Fruit fly (Drosophila melanogaster) whole organism, embryonic: ENCODE results near the gene Gclc.
A peak's percentile ranks its signal among the peaks of the same experiment; 100 is the strongest.

Experiments used
- B-H2 ChIP-seq: fragments of 200-800 bp; sonication (Bioruptor generic); optimal IDR thresholded peaks from 2 replicates; lab custom pipeline; 2018; ENCODE audit warnings: missing biosample characterization, mild to moderate bottlenecking, missing genetic modification characterization
- BEAF-32 ChIP-seq: fragments of 200-800 bp; sonication (Bioruptor generic); optimal IDR thresholded peaks from 3 replicates; lab custom pipeline; 2017; ENCODE audit warnings: missing biosample characterization, missing genetic modification characterization, mild to moderate bottlenecking, moderate library complexity, missing genetic modification reagents
- Bdp1 ChIP-seq: fragments of 200-800 bp; sonication (Bioruptor generic); optimal IDR thresholded peaks from 3 replicates; lab custom pipeline; 2016; ENCODE audit warnings: missing biosample characterization, missing genetic modification characterization
- C15 ChIP-seq: fragments of 200-800 bp; sonication (Bioruptor generic); IDR thresholded peaks from 3 replicates; pipeline ENCODE4 v1.3.6; 2022; ENCODE audit warnings: missing biosample characterization, missing genetic modification characterization
- CG10321 ChIP-seq: fragments of 200-800 bp; sonication (Bioruptor generic); IDR thresholded peaks from 2 replicates; pipeline ENCODE4 v1.3.6; 2022; ENCODE audit warnings: missing biosample characterization, missing genetic modification characterization
- CG11695 ChIP-seq: fragments of 200-800 bp; sonication (Bioruptor generic); IDR thresholded peaks from 3 replicates; pipeline ENCODE4 v1.3.6; 2022; ENCODE audit warnings: missing biosample characterization, missing genetic modification characterization
- CG12236 ChIP-seq: fragments of 200-800 bp; sonication (Bioruptor generic); optimal IDR thresholded peaks from 2 replicates; lab custom pipeline; 2016; ENCODE audit warnings: missing biosample characterization, missing genetic modification characterization
- CG1233 ChIP-seq: fragments of 200-800 bp; sonication (Bioruptor generic); optimal IDR thresholded peaks from 4 replicates; lab custom pipeline; 2018; ENCODE audit warnings: missing biosample characterization, mild to moderate bottlenecking, missing genetic modification characterization
- CG12942 ChIP-seq: fragments of 200-800 bp; sonication (Bioruptor generic); optimal IDR thresholded peaks from 3 replicates; lab custom pipeline; 2016; ENCODE audit warnings: missing biosample characterization, missing genetic modification characterization
- CG13287 ChIP-seq: fragments of 200-800 bp; sonication (Bioruptor generic); IDR thresholded peaks from 2 replicates; pipeline ENCODE4 v1.3.6; 2022; ENCODE audit warnings: missing biosample characterization, missing genetic modification characterization; ENCODE audit not compliant: partially characterized antibody
- CG13296 ChIP-seq: fragments of 200-800 bp; sonication (Bioruptor generic); optimal IDR thresholded peaks from 3 replicates; lab custom pipeline; 2018; ENCODE audit warnings: missing biosample characterization, mild to moderate bottlenecking, missing genetic modification characterization
- CG13624 ChIP-seq: fragments of 200-800 bp; sonication (Bioruptor generic); optimal IDR thresholded peaks from 2 replicates; lab custom pipeline; 2016; ENCODE audit warnings: missing biosample characterization, missing genetic modification characterization
- CG14710 ChIP-seq: fragments of 200-800 bp; sonication (Bioruptor generic); optimal IDR thresholded peaks from 3 replicates; lab custom pipeline; 2019; ENCODE audit warnings: missing biosample characterization, mild to moderate bottlenecking, missing genetic modification characterization, moderate library complexity
- CG15601 ChIP-seq: fragments of 200-800 bp; sonication (Bioruptor generic); optimal IDR thresholded peaks from 3 replicates; lab custom pipeline; 2019; ENCODE audit warnings: missing biosample characterization, mild to moderate bottlenecking, missing genetic modification characterization, moderate library complexity
- CG1603 ChIP-seq: fragments of 200-800 bp; sonication (Bioruptor generic); optimal IDR thresholded peaks from 2 replicates; lab custom pipeline; 2019; ENCODE audit warnings: missing biosample characterization, mild to moderate bottlenecking, missing genetic modification characterization, moderate library complexity
- CG31388 ChIP-seq: fragments of 200-800 bp; sonication (Bioruptor generic); optimal IDR thresholded peaks from 2 replicates; lab custom pipeline; 2016; ENCODE audit warnings: missing biosample characterization, missing genetic modification characterization
- CG3163 ChIP-seq: fragments of 200-800 bp; sonication (Bioruptor generic); optimal IDR thresholded peaks from 3 replicates; lab custom pipeline; 2016; ENCODE audit warnings: missing biosample characterization, missing genetic modification characterization
- CG34422 ChIP-seq: fragments of 200-800 bp; sonication (Bioruptor generic); IDR thresholded peaks from 3 replicates; pipeline ENCODE4 v1.3.6; 2022; ENCODE audit warnings: missing biosample characterization, missing genetic modification characterization
- CG42726 ChIP-seq: fragments of 200-800 bp; sonication (Bioruptor generic); IDR thresholded peaks from 2 replicates; pipeline ENCODE4 v1.3.6; 2022; ENCODE audit warnings: missing biosample characterization, missing genetic modification characterization; ENCODE audit not compliant: partially characterized antibody
- CG7745 ChIP-seq: fragments of 200-800 bp; sonication (Bioruptor generic); optimal IDR thresholded peaks from 2 replicates; lab custom pipeline; 2018; ENCODE audit warnings: missing biosample characterization, mild to moderate bottlenecking, missing genetic modification characterization, moderate library complexity
- CG8290 ChIP-seq, 3 experiments: fragments of 200-800 bp; sonication (Bioruptor generic); optimal IDR thresholded peaks; 2 replicates each; lab custom pipeline; 2016 to 2019; ENCODE audit warnings: missing biosample characterization in 3 of 3, missing genetic modification characterization in 3 of 3, mild to moderate bottlenecking in 2 of 3, moderate library complexity in 1 of 3
- CG8924 ChIP-seq: fragments of 200-800 bp; optimal IDR thresholded peaks from 3 replicates; lab custom pipeline; 2019; ENCODE audit warnings: missing biosample characterization, mild to moderate bottlenecking, missing genetic modification characterization, moderate library complexity
- CG9727 ChIP-seq: fragments of 200-800 bp; sonication (Bioruptor generic); optimal IDR thresholded peaks from 3 replicates; lab custom pipeline; 2017; ENCODE audit warnings: missing biosample characterization, mild to moderate bottlenecking, missing genetic modification characterization
- CG9932 ChIP-seq: fragments of 200-800 bp; sonication (Bioruptor generic); IDR thresholded peaks from 2 replicates; pipeline ENCODE4 v1.3.6; 2022; ENCODE audit warnings: missing biosample characterization, missing genetic modification characterization
- Hr51 ChIP-seq, 2 experiments: fragments of 200-800 bp; sonication (Bioruptor generic); optimal IDR thresholded peaks; 2 replicates in 1 of 2; 3 replicates in 1 of 2; lab custom pipeline; 2016 to 2018; ENCODE audit warnings: missing biosample characterization in 2 of 2, missing genetic modification characterization in 2 of 2, mild to moderate bottlenecking in 1 of 2, moderate library complexity in 1 of 2
- MBD-R2 ChIP-seq: fragments of 200-800 bp; sonication (Bioruptor generic); IDR thresholded peaks from 2 replicates; pipeline ENCODE4 v1.3.6; 2022; ENCODE audit warnings: missing biosample characterization, missing genetic modification characterization
- MESR4 ChIP-seq: fragments of 200-800 bp; sonication (Bioruptor generic); optimal IDR thresholded peaks from 2 replicates; lab custom pipeline; 2018; ENCODE audit warnings: missing biosample characterization, mild to moderate bottlenecking, missing genetic modification characterization, moderate library complexity
- PHDP ChIP-seq: fragments of 200-800 bp; sonication (Bioruptor generic); optimal IDR thresholded peaks from 3 replicates; lab custom pipeline; 2018; ENCODE audit warnings: missing biosample characterization, mild to moderate bottlenecking, missing genetic modification characterization, moderate library complexity
- Spps ChIP-seq: fragments of 200-800 bp; sonication (Bioruptor generic); optimal IDR thresholded peaks from 2 replicates; lab custom pipeline; 2018; ENCODE audit warnings: missing biosample characterization, mild to moderate bottlenecking, missing genetic modification characterization
- Sry-δ ChIP-seq: fragments of 200-800 bp; sonication (Bioruptor generic); optimal IDR thresholded peaks from 2 replicates; lab custom pipeline; 2016; ENCODE audit warnings: missing biosample characterization, missing genetic modification characterization
- Vsx1 ChIP-seq: fragments of 200-800 bp; sonication (Bioruptor generic); optimal IDR thresholded peaks from 2 replicates; lab custom pipeline; 2017; ENCODE audit warnings: missing biosample characterization, mild to moderate bottlenecking, missing genetic modification characterization, missing genetic modification reagents
- ap ChIP-seq: fragments of 200-800 bp; sonication (Bioruptor generic); IDR thresholded peaks from 2 replicates; pipeline ENCODE4 v1.3.6; 2022; ENCODE audit warnings: missing biosample characterization, missing genetic modification characterization
- ase ChIP-seq: fragments of 200-800 bp; sonication (Bioruptor generic); IDR thresholded peaks from 3 replicates; pipeline ENCODE4 v1.3.6; 2022; ENCODE audit warnings: missing biosample characterization, missing genetic modification characterization
- bigmax ChIP-seq: fragments of 200-800 bp; sonication (Bioruptor generic); optimal IDR thresholded peaks from 2 replicates; lab custom pipeline; 2018; ENCODE audit warnings: missing biosample characterization, mild to moderate bottlenecking, missing genetic modification characterization
- br ChIP-seq: fragments of >200 bp; optimal IDR thresholded peaks from 2 replicates; lab custom pipeline; 2017
- crp ChIP-seq, 2 experiments: fragments of 200-800 bp; sonication (Bioruptor generic); optimal IDR thresholded peaks; 2 replicates in 1 of 2; 3 replicates in 1 of 2; lab custom pipeline; 2017; ENCODE audit warnings: missing biosample characterization in 2 of 2, missing genetic modification characterization in 2 of 2, mild to moderate bottlenecking in 1 of 2, moderate library complexity in 1 of 2
- cwo ChIP-seq: fragments of 200-800 bp; sonication (Bioruptor generic); optimal IDR thresholded peaks from 3 replicates; lab custom pipeline; 2017; ENCODE audit warnings: missing biosample characterization, missing genetic modification characterization, mild to moderate bottlenecking, moderate library complexity, missing genetic modification reagents
- gcm ChIP-seq: fragments of 200-800 bp; sonication (Bioruptor generic); optimal IDR thresholded peaks from 2 replicates; lab custom pipeline; 2019; ENCODE audit warnings: missing biosample characterization, mild to moderate bottlenecking, missing genetic modification characterization, moderate library complexity
- gfzf ChIP-seq: fragments of 200-800 bp; sonication (Bioruptor generic); optimal IDR thresholded peaks from 2 replicates; lab custom pipeline; 2016; ENCODE audit warnings: missing biosample characterization, mild to moderate bottlenecking, missing genetic modification characterization, moderate library complexity
- gsb-n ChIP-seq: fragments of 200-800 bp; sonication (Bioruptor generic); optimal IDR thresholded peaks from 3 replicates; lab custom pipeline; 2018; ENCODE audit warnings: missing biosample characterization, mild to moderate bottlenecking, missing genetic modification characterization
- h ChIP-seq: fragments of >200 bp; optimal IDR thresholded peaks from 2 replicates; lab custom pipeline; 2017
- kah ChIP-seq: fragments of 200-800 bp; sonication (Bioruptor generic); optimal IDR thresholded peaks from 2 replicates; lab custom pipeline; 2018; ENCODE audit warnings: missing biosample characterization, mild to moderate bottlenecking, missing genetic modification characterization
- lbe ChIP-seq: fragments of 200-800 bp; sonication (Bioruptor generic); optimal IDR thresholded peaks from 2 replicates; lab custom pipeline; 2016; ENCODE audit warnings: missing biosample characterization, mild to moderate bottlenecking, missing genetic modification characterization
- nmo ChIP-seq: fragments of 200-800 bp; sonication (Bioruptor generic); optimal IDR thresholded peaks from 2 replicates; lab custom pipeline; 2018; ENCODE audit warnings: missing biosample characterization, mild to moderate bottlenecking, missing genetic modification characterization, moderate library complexity
- onecut ChIP-seq: fragments of 200-800 bp; sonication (Bioruptor generic); IDR thresholded peaks from 2 replicates; pipeline ENCODE4 v1.3.6; 2022; ENCODE audit warnings: missing biosample characterization, missing genetic modification characterization
- phol ChIP-seq: fragments of 200-800 bp; sonication (Bioruptor generic); optimal IDR thresholded peaks from 3 replicates; lab custom pipeline; 2018; ENCODE audit warnings: missing biosample characterization, mild to moderate bottlenecking, missing genetic modification characterization, moderate library complexity
- rib ChIP-seq: fragments of 200-800 bp; sonication (Bioruptor generic); IDR thresholded peaks from 2 replicates; pipeline ENCODE4 v1.3.6; 2022; ENCODE audit warnings: missing biosample characterization, missing genetic modification characterization
- seq ChIP-seq: fragments of 200-800 bp; sonication (Bioruptor generic); IDR thresholded peaks from 2 replicates; pipeline ENCODE4 v1.3.6; 2022; ENCODE audit warnings: missing biosample characterization, missing genetic modification characterization
- slou ChIP-seq: fragments of 200-800 bp; sonication (Bioruptor generic); optimal IDR thresholded peaks from 3 replicates; lab custom pipeline; 2016; ENCODE audit warnings: missing biosample characterization, missing genetic modification characterization
- stwl ChIP-seq: fragments of 200-800 bp; sonication (Bioruptor generic); optimal IDR thresholded peaks from 3 replicates; lab custom pipeline; 2018; ENCODE audit warnings: missing biosample characterization, mild to moderate bottlenecking, missing genetic modification characterization, moderate library complexity
- tup ChIP-seq: fragments of 200-800 bp; sonication (Bioruptor generic); optimal IDR thresholded peaks from 2 replicates; lab custom pipeline; 2016; ENCODE audit warnings: missing biosample characterization, mild to moderate bottlenecking, missing genetic modification characterization, moderate library complexity

Gclc gene

DNA sequence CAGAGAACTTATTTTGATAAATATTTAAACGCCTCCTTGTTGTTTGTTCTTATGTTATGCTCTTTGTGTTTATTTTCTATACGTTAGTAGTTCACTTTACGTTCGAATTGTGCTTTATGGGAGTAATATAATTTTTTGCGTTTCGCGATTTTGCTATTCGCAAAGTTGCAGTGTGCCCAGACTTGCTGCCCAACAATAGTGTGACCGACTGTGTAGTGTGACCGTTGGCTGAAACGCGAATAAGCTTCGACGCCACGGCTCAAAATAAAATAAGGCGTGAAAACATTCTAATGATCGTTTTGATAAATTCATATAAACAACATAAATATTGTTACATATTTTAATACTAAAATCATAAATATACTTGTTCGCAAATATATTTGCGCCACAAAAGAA lies 26.1 kb upstream of the Gclc start, which contains the start of gene Smox (continued):
- no peak for TF ChIP-seq Spps (tag; lab: Kevin White, UChicago)
- no peak for TF ChIP-seq br (lab: Kevin White, UChicago)
- TF ChIP-seq ase (GFP tag; lab: Robert Waterston, UW): no peak
- peak in 1 of 2 experiments; percentile 26 for TF ChIP-seq crp (GFP tag; optimal IDR thresholded peaks at IDR 0.05; lab: Kevin White, UChicago)
- TF ChIP-seq CG13624 (GFP tag; lab: Kevin White, UChicago): peak; percentile 38
- peak; percentile 17 for TF ChIP-seq phol
- TF ChIP-seq CG7745 (tag; lab: Kevin White, UChicago): no peak
- no peak for TF ChIP-seq CG9727
- no peak for TF ChIP-seq onecut (GFP tag; lab: Robert Waterston, UW)
- TF ChIP-seq CG8924 (tag; lab: Kevin White, UChicago): peak; percentile 26
- peak; percentile 60 for TF ChIP-seq stwl (tag; lab: Kevin White, UChicago)
- no peak for TF ChIP-seq C15 (GFP tag; lab: Robert Waterston, UW)
- no peak for TF ChIP-seq PHDP (tag; lab: Kevin White, UChicago)
- no peak for TF ChIP-seq CG3163 (GFP tag; lab: Kevin White, UChicago)
- peak; percentile 18 for TF ChIP-seq bigmax
- no peak for TF ChIP-seq CG8290 (GFP tag; optimal IDR thresholded peaks at IDR 0.05; lab: Kevin White, UChicago)
- TF ChIP-seq CG8290 (tag; optimal IDR thresholded peaks at IDR 0.05; lab: Kevin White, UChicago): peak in 1 of 2 experiments; percentile 5
- no peak for TF ChIP-seq CG13296
- no peak for TF ChIP-seq CG11695
- TF ChIP-seq CG10321 (GFP tag; lab: Robert Waterston, UW): no peak
- TF ChIP-seq BEAF-32: peak; percentile 43
- TF ChIP-seq slou (GFP tag; lab: Kevin White, UChicago): no peak
- no peak for TF ChIP-seq CG31388 (GFP tag; lab: Kevin White, UChicago)
- peak; percentile 37 for TF ChIP-seq CG14710
- TF ChIP-seq CG12942 (GFP tag; lab: Kevin White, UChicago): no peak
- TF ChIP-seq ap (GFP tag; lab: Robert Waterston, UW): no peak
- TF ChIP-seq Hr51 (GFP tag; optimal IDR thresholded peaks at IDR 0.05; lab: Kevin White, UChicago): no peak
- TF ChIP-seq Vsx1 (GFP tag; lab: Kevin White, UChicago): no peak
- no peak for TF ChIP-seq gcm (GFP tag; lab: Kevin White, UChicago)
- TF ChIP-seq CG42726 (GFP tag; lab: Robert Waterston, UW): no peak
- peak; percentile 35 for TF ChIP-seq lbe
- no peak for TF ChIP-seq CG12236
- TF ChIP-seq MBD-R2 (GFP tag; lab: Robert Waterston, UW): peak; percentile 43
- TF ChIP-seq cwo (GFP tag; lab: Kevin White, UChicago): no peak
- peak; percentile 23 for TF ChIP-seq nmo
- no peak for TF ChIP-seq seq
- TF ChIP-seq CG1603 (tag; lab: Kevin White, UChicago): peak; percentile 65
- no peak for TF ChIP-seq B-H2
- peak; percentile 87 for TF ChIP-seq gfzf (GFP tag; lab: Kevin White, UChicago)
- peak; percentile 37 for TF ChIP-seq CG13287
- no peak for TF ChIP-seq CG34422 (GFP tag; lab: Robert Waterston, UW)
- TF ChIP-seq rib (GFP tag; lab: Robert Waterston, UW): peak; percentile 65; the same call in 1 of the 2 replicates
- TF ChIP-seq CG15601 (tag; lab: Kevin White, UChicago): peak; percentile 28
- no peak for TF ChIP-seq h
- TF ChIP-seq MESR4 (GFP tag; lab: Kevin White, UChicago): peak; percentile 48
- no peak for TF ChIP-seq tup (GFP tag; lab: Kevin White, UChicago)
- no peak for TF ChIP-seq kah (GFP tag; lab: Kevin White, UChicago)
- TF ChIP-seq CG1233: no peak
- peak; percentile 15 for TF ChIP-seq gsb-n
- no peak for TF ChIP-seq Bdp1
- peak; percentile 6 for TF ChIP-seq Sry-δ (GFP tag; lab: Kevin White, UChicago)
- no peak for TF ChIP-seq CG9932
